Fruit fly (Drosophila melanogaster): ENCODE measurements around the gene nau.

Gene nau

DNA sequence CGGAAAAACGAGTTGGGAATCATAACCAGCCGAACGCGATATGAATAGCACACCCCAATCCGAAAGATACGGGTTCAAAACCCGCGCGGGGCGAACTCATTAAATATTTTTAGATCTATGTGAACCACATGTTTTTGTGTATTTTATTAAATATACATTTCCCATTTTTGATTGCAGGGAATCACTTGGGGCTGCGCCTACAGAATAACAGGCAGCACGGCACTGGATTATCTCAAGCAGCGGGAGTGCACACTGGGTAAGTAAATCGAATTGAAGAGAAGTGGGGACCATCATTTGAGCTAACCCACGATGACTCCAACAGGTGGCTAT is 12.3 kb upstream of the nau start:
- no peak for TF ChIP-seq CG7101 (tag; optimal IDR thresholded peaks at IDR 0.05)
- TF ChIP-seq cic (GFP tag; optimal IDR thresholded peaks at IDR 0.05) = no peak
- TF ChIP-seq CG5204 (GFP tag; optimal IDR thresholded peaks at IDR 0.05) = no peak
- no peak for TF ChIP-seq CG7045 (GFP tag; optimal IDR thresholded peaks at IDR 0.05)
- no peak for TF ChIP-seq bab1 (GFP tag; optimal IDR thresholded peaks at IDR 0.05)
- no peak for TF ChIP-seq Hr96 (GFP tag; optimal IDR thresholded peaks at IDR 0.05)
- TF ChIP-seq kay (GFP tag; ENCODE audit: borderline replicate concordance) = no peak

dm6 chr3R:23729632-23730471 is 11.7 kb upstream of the nau start:
- TF ChIP-seq Crg-1 (GFP tag; optimal IDR thresholded peaks at IDR 0.05) (no peak), tj (GFP tag; optimal IDR thresholded peaks at IDR 0.05) (peak; percentile 28), cic (GFP tag; optimal IDR thresholded peaks at IDR 0.05) (peak; percentile 82), CG12768 (GFP tag; optimal IDR thresholded peaks at IDR 0.05) (peak; percentile 87), ovo (GFP tag; optimal IDR thresholded peaks at IDR 0.05) (no peak), toe (GFP tag; optimal IDR thresholded peaks at IDR 0.05) (no peak), CG1620 (GFP tag; optimal IDR thresholded peaks at IDR 0.05) (no peak), pad (GFP tag; optimal IDR thresholded peaks at IDR 0.05) (peak; percentile 12), CG7045 (GFP tag; optimal IDR thresholded peaks at IDR 0.05) (peak; percentile 10), bab1 (GFP tag; optimal IDR thresholded peaks at IDR 0.05) (peak; percentile 33), Mnt (GFP tag; optimal IDR thresholded peaks at IDR 0.05) (peak; percentile 5), kay (GFP tag; ENCODE audit: borderline replicate concordance) (peak; percentile 18), CG11617 (GFP tag; optimal IDR thresholded peaks at IDR 0.05) (peak; percentile 13), cnc (optimal IDR thresholded peaks at IDR 0.05) (no peak), CG14711 (tag; optimal IDR thresholded peaks at IDR 0.05) (no peak), CG33017 (tag; optimal IDR thresholded peaks at IDR 0.05) (peak; percentile 36)

DNA sequence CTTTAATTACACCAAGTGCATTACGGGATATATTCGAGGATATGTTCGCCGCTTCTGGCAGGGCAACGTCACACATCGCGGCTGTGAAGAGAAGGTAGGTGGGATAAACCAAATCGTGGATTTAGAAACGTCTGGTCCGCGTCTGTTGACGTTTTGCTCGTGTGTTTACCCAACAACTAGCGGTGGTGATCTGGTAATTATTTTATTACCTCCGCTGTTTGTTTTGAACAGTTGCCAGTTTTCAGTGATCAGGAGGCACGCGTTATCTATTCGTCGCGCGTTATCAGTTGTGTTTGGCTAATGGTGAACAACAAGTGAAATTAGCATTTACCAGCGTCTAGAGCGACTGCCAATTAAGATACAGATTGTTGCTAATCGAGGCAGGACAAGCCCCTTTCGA is 10.9 kb upstream of the nau start:
- TF ChIP-seq pad (GFP tag; optimal IDR thresholded peaks at IDR 0.05) (peak; percentile 42), tj (GFP tag; optimal IDR thresholded peaks at IDR 0.05) (no peak), CG1620 (GFP tag; optimal IDR thresholded peaks at IDR 0.05) (no peak), CG5204 (GFP tag; optimal IDR thresholded peaks at IDR 0.05) (no peak), Clk (GFP tag; optimal IDR thresholded peaks at IDR 0.05) (peak; percentile 23), CG7101 (tag; optimal IDR thresholded peaks at IDR 0.05) (peak; percentile 71), CG33017 (tag; optimal IDR thresholded peaks at IDR 0.05) (peak; percentile 82), cnc (optimal IDR thresholded peaks at IDR 0.05) (no peak), kay (GFP tag; ENCODE audit: borderline replicate concordance) (peak; percentile 57), CG12768 (GFP tag; optimal IDR thresholded peaks at IDR 0.05) (peak; percentile 77), ovo (GFP tag; optimal IDR thresholded peaks at IDR 0.05) (peak; percentile 65), Hr96 (GFP tag; optimal IDR thresholded peaks at IDR 0.05) (no peak), CG14711 (tag; optimal IDR thresholded peaks at IDR 0.05) (peak; percentile 37), bab1 (GFP tag; optimal IDR thresholded peaks at IDR 0.05) (no peak), CG11617 (GFP tag; optimal IDR thresholded peaks at IDR 0.05) (peak; percentile 37), Crg-1 (GFP tag; optimal IDR thresholded peaks at IDR 0.05) (peak; percentile 77), toe (GFP tag; optimal IDR thresholded peaks at IDR 0.05) (peak; percentile 7), CG7045 (GFP tag; optimal IDR thresholded peaks at IDR 0.05) (peak; percentile 74), cic (GFP tag; optimal IDR thresholded peaks at IDR 0.05) (peak; percentile 91), Mnt (GFP tag; optimal IDR thresholded peaks at IDR 0.05) (peak; percentile 61)

DNA sequence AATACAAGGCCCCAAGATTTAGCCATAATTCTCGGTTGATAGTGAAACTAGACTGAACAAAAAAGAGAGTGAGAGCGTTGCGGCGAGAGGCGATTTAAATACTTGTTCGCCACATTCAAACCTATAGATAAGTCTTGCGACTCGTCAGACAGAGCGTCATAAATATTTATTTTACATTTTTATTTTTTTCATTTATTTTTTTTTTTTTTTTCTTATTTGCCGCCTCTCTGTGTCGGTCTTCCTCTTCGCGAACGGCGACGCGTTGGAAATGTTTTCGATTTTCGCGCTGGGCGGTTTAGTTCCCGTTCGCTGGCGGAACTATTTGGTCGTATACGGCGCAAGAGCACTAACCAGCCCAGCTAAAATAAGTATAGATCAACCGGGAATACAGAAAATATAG is 9.9 kb upstream of the nau start:
- TF ChIP-seq kay (GFP tag; ENCODE audit: borderline replicate concordance) (peak; percentile 96), bab1 (GFP tag; optimal IDR thresholded peaks at IDR 0.05) (no peak), Mnt (GFP tag; optimal IDR thresholded peaks at IDR 0.05) (peak; percentile 62), toe (GFP tag; optimal IDR thresholded peaks at IDR 0.05) (no peak), CG12768 (GFP tag; optimal IDR thresholded peaks at IDR 0.05) (peak; percentile 79), cic (GFP tag; optimal IDR thresholded peaks at IDR 0.05) (peak; percentile 85), CG5204 (GFP tag; optimal IDR thresholded peaks at IDR 0.05) (peak; percentile 16), CG7101 (tag; optimal IDR thresholded peaks at IDR 0.05) (peak; percentile 26), Crg-1 (GFP tag; optimal IDR thresholded peaks at IDR 0.05) (no peak), cnc (optimal IDR thresholded peaks at IDR 0.05) (no peak), CG7045 (GFP tag; optimal IDR thresholded peaks at IDR 0.05) (no peak), Hr96 (GFP tag; optimal IDR thresholded peaks at IDR 0.05) (no peak), Clk (GFP tag; optimal IDR thresholded peaks at IDR 0.05) (no peak), tj (GFP tag; optimal IDR thresholded peaks at IDR 0.05) (peak; percentile 22), ovo (GFP tag; optimal IDR thresholded peaks at IDR 0.05) (peak; percentile 24), CG33017 (tag; optimal IDR thresholded peaks at IDR 0.05) (peak; percentile 53), CG14711 (tag; optimal IDR thresholded peaks at IDR 0.05) (no peak), CG1620 (GFP tag; optimal IDR thresholded peaks at IDR 0.05) (no peak), CG11617 (GFP tag; optimal IDR thresholded peaks at IDR 0.05) (no peak), pad (GFP tag; optimal IDR thresholded peaks at IDR 0.05) (no peak)

dm6 chr3R:23727657-23728056 is 9.5 kb upstream of the nau start:
- TF ChIP-seq CG1620 (GFP tag; optimal IDR thresholded peaks at IDR 0.05) (no peak), ovo (GFP tag; optimal IDR thresholded peaks at IDR 0.05) (no peak), CG12768 (GFP tag; optimal IDR thresholded peaks at IDR 0.05) (no peak), CG14711 (tag; optimal IDR thresholded peaks at IDR 0.05) (no peak), tj (GFP tag; optimal IDR thresholded peaks at IDR 0.05) (no peak), CG7045 (GFP tag; optimal IDR thresholded peaks at IDR 0.05) (no peak), Mnt (GFP tag; optimal IDR thresholded peaks at IDR 0.05) (no peak), toe (GFP tag; optimal IDR thresholded peaks at IDR 0.05) (no peak), CG33017 (tag; optimal IDR thresholded peaks at IDR 0.05) (no peak), cnc (optimal IDR thresholded peaks at IDR 0.05) (no peak), CG11617 (GFP tag; optimal IDR thresholded peaks at IDR 0.05) (no peak)

dm6 chr3R:23726740-23727139 is 8.6 kb upstream of the nau start:
- TF ChIP-seq toe (GFP tag; optimal IDR thresholded peaks at IDR 0.05) (peak; percentile 67), CG33017 (tag; optimal IDR thresholded peaks at IDR 0.05) (peak; percentile 87), tj (GFP tag; optimal IDR thresholded peaks at IDR 0.05) (peak; percentile 13), Clk (GFP tag; optimal IDR thresholded peaks at IDR 0.05) (no peak), CG1620 (GFP tag; optimal IDR thresholded peaks at IDR 0.05) (no peak), ovo (GFP tag; optimal IDR thresholded peaks at IDR 0.05) (no peak), Crg-1 (GFP tag; optimal IDR thresholded peaks at IDR 0.05) (no peak), cic (GFP tag; optimal IDR thresholded peaks at IDR 0.05) (no peak), Mnt (GFP tag; optimal IDR thresholded peaks at IDR 0.05) (peak; percentile 25), cnc (optimal IDR thresholded peaks at IDR 0.05) (no peak), bab1 (GFP tag; optimal IDR thresholded peaks at IDR 0.05) (peak; percentile 20), CG7045 (GFP tag; optimal IDR thresholded peaks at IDR 0.05) (peak; percentile 78), CG11617 (GFP tag; optimal IDR thresholded peaks at IDR 0.05) (peak; percentile 69), CG14711 (tag; optimal IDR thresholded peaks at IDR 0.05) (peak; percentile 79), kay (GFP tag; ENCODE audit: borderline replicate concordance) (peak; percentile 88), CG7101 (tag; optimal IDR thresholded peaks at IDR 0.05) (peak; percentile 76), Hr96 (GFP tag; optimal IDR thresholded peaks at IDR 0.05) (peak; percentile 4), CG5204 (GFP tag; optimal IDR thresholded peaks at IDR 0.05) (peak; percentile 66), pad (GFP tag; optimal IDR thresholded peaks at IDR 0.05) (peak; percentile 22), CG12768 (GFP tag; optimal IDR thresholded peaks at IDR 0.05) (peak; percentile 49)

All from whole organism, adult.